Worm (Caenorhabditis elegans) whole organism, young adult: Measurements from ENCODE around the gene col-36.

Experiments used
- B0019.2 ChIP-seq: fragments of 200-800 bp; sonication (Bioruptor generic); conservative IDR thresholded peaks from 2 replicates; pipeline ENCODE4 v1.3.6; 2022; ENCODE audit warnings: missing genetic modification reagents, missing genetic modification characterization, missing compliant biosample characterization
- B0261.1 ChIP-seq: sonication (generic microtip); optimal IDR thresholded peaks from 2 replicates; lab custom pipeline; 2016; ENCODE audit warnings: mild to moderate bottlenecking, missing genetic modification characterization, moderate library complexity, missing compliant biosample characterization
- B0336.3 ChIP-seq: fragments of 200-800 bp; sonication (Bioruptor generic); IDR thresholded peaks from 2 replicates; pipeline ENCODE4 v1.3.6; 2022; ENCODE audit warnings: missing genetic modification characterization, missing compliant biosample characterization
- F23B12.7 ChIP-seq: sonication (generic microtip); optimal IDR thresholded peaks from 2 replicates; lab custom pipeline; 2017; ENCODE audit warnings: missing genetic modification characterization, mild to moderate bottlenecking, missing compliant biosample characterization, antibody characterized with exemption, moderate library complexity; ENCODE audit not compliant: insufficient read depth
- F33H1.4 ChIP-seq: fragments of 200-800 bp; sonication (Bioruptor generic); IDR thresholded peaks from 2 replicates; pipeline ENCODE4 v1.3.6; 2022; ENCODE audit warnings: missing genetic modification reagents, missing genetic modification characterization, missing compliant biosample characterization
- F39B2.1 ChIP-seq: fragments of 200-800 bp; sonication (Bioruptor generic); IDR thresholded peaks from 2 replicates; pipeline ENCODE4 v1.3.6; 2022; ENCODE audit warnings: missing genetic modification reagents, missing genetic modification characterization, missing compliant biosample characterization
- F49E8.2 ChIP-seq: sonication (generic microtip); optimal IDR thresholded peaks from 3 replicates; lab custom pipeline; 2017; ENCODE audit warnings: missing genetic modification characterization, mild to moderate bottlenecking, missing compliant biosample characterization, antibody characterized with exemption, moderate library complexity; ENCODE audit not compliant: insufficient read depth
- F52B5.7 ChIP-seq: sonication (generic microtip); optimal IDR thresholded peaks from 2 replicates; lab custom pipeline; 2016; ENCODE audit warnings: mild to moderate bottlenecking, missing genetic modification characterization, missing compliant biosample characterization
- F57A8.1 ChIP-seq: fragments of 200-800 bp; sonication (Bioruptor generic); optimal IDR thresholded peaks from 2 replicates; lab custom pipeline; 2018; ENCODE audit warnings: mild to moderate bottlenecking, missing genetic modification characterization, moderate library complexity, missing compliant biosample characterization
- K12H6.12 ChIP-seq: fragments of 200-800 bp; sonication (Bioruptor generic); optimal IDR thresholded peaks from 2 replicates; lab custom pipeline; 2018; ENCODE audit warnings: mild to moderate bottlenecking, missing genetic modification characterization, missing compliant biosample characterization
- T07F8.4 ChIP-seq: sonication (generic microtip); optimal IDR thresholded peaks from 2 replicates; lab custom pipeline; 2016; ENCODE audit warnings: mild to moderate bottlenecking, missing genetic modification characterization, moderate library complexity, missing compliant biosample characterization
- Y79H2A.3 ChIP-seq: fragments of 200-800 bp; sonication (Bioruptor generic); conservative IDR thresholded peaks from 2 replicates; pipeline ENCODE4 v1.3.6; 2022; ENCODE audit warnings: missing genetic modification reagents, missing genetic modification characterization, missing compliant biosample characterization
- akir-1 ChIP-seq: fragments of 200-800 bp; sonication (Bioruptor generic); optimal IDR thresholded peaks from 2 replicates; lab custom pipeline; 2018; ENCODE audit warnings: mild to moderate bottlenecking, missing genetic modification characterization, moderate library complexity, missing compliant biosample characterization
- ama-1 ChIP-seq, 3 experiments: fragments of 150-350 bp in 1 of 3; sonication (generic microtip) in 2 of 3; optimal IDR thresholded peaks; 2 replicates each; lab custom pipeline; 2014 to 2018; ENCODE audit warnings: missing biosample characterization in 2 of 3, missing genetic modification characterization in 2 of 3, missing genetic modification reagents in 2 of 3
- atf-7 ChIP-seq: sonication (generic microtip); optimal IDR thresholded peaks from 2 replicates; lab custom pipeline; 2017; ENCODE audit warnings: mild to moderate bottlenecking, missing genetic modification characterization, missing compliant biosample characterization
- bed-1 ChIP-seq: fragments of 200-800 bp; sonication (Bioruptor generic); IDR thresholded peaks from 2 replicates; pipeline ENCODE4 v1.3.6; 2022; ENCODE audit warnings: missing genetic modification reagents, missing genetic modification characterization, missing compliant biosample characterization
- cebp-2 ChIP-seq: fragments of 200-800 bp; sonication (Bioruptor generic); IDR thresholded peaks from 2 replicates; pipeline ENCODE4 v1.3.6; 2022; ENCODE audit warnings: missing genetic modification characterization, missing compliant biosample characterization
- ceh-27 ChIP-seq: fragments of 200-800 bp; sonication (Bioruptor generic); optimal IDR thresholded peaks from 2 replicates; lab custom pipeline; 2018; ENCODE audit warnings: mild to moderate bottlenecking, missing genetic modification characterization, moderate library complexity, missing compliant biosample characterization
- ceh-58 ChIP-seq: fragments of 200-800 bp; sonication (Bioruptor generic); IDR thresholded peaks from 2 replicates; pipeline ENCODE4 v1.3.6; 2022; ENCODE audit warnings: missing genetic modification characterization, missing compliant biosample characterization
- ceh-91 ChIP-seq: fragments of 200-800 bp; sonication (Bioruptor generic); IDR thresholded peaks from 2 replicates; pipeline ENCODE4 v1.3.6; 2022; ENCODE audit warnings: missing genetic modification reagents, missing genetic modification characterization, missing compliant biosample characterization
- dpl-1 ChIP-seq: fragments of 150-350 bp; optimal IDR thresholded peaks from 2 replicates; lab custom pipeline; 2014; ENCODE audit warnings: missing biosample characterization, missing genetic modification reagents, missing genetic modification characterization
- egl-18 ChIP-seq: fragments of 200-800 bp; sonication (Bioruptor generic); IDR thresholded peaks from 2 replicates; pipeline ENCODE4 v1.3.6; 2022; ENCODE audit warnings: missing genetic modification reagents, missing genetic modification characterization, missing compliant biosample characterization
- egrh-3 ChIP-seq: fragments of 200-800 bp; sonication (Bioruptor generic); IDR thresholded peaks from 2 replicates; pipeline ENCODE4 v1.3.6; 2022; ENCODE audit warnings: missing genetic modification reagents, missing genetic modification characterization, missing compliant biosample characterization
- ets-4 ChIP-seq: fragments of 200-800 bp; sonication (Bioruptor generic); optimal IDR thresholded peaks from 2 replicates; lab custom pipeline; 2018; ENCODE audit warnings: mild to moderate bottlenecking, missing genetic modification characterization, missing compliant biosample characterization
- fkh-3 ChIP-seq: sonication (generic microtip); optimal IDR thresholded peaks from 2 replicates; lab custom pipeline; 2016; ENCODE audit warnings: mild to moderate bottlenecking, missing genetic modification characterization, missing compliant biosample characterization
- hmg-1.2 ChIP-seq: fragments of 200-800 bp; sonication (Bioruptor generic); IDR thresholded peaks from 2 replicates; pipeline ENCODE4 v1.3.6; 2022; ENCODE audit warnings: missing genetic modification reagents, missing genetic modification characterization, missing compliant biosample characterization
- lin-26 ChIP-seq: fragments of 200-800 bp; sonication (Bioruptor generic); IDR thresholded peaks from 2 replicates; pipeline ENCODE4 v1.3.6; 2022; ENCODE audit warnings: missing genetic modification reagents, missing genetic modification characterization, missing compliant biosample characterization
- lsl-1 ChIP-seq: fragments of 200-800 bp; sonication (Bioruptor generic); optimal IDR thresholded peaks from 2 replicates; lab custom pipeline; 2018; ENCODE audit warnings: mild to moderate bottlenecking, missing genetic modification characterization, moderate library complexity, missing compliant biosample characterization
- madf-3 ChIP-seq: fragments of 200-800 bp; sonication (Bioruptor generic); IDR thresholded peaks from 2 replicates; pipeline ENCODE4 v1.3.6; 2022; ENCODE audit warnings: missing genetic modification reagents, missing genetic modification characterization, missing compliant biosample characterization
- mel-28 ChIP-seq: sonication (generic microtip); optimal IDR thresholded peaks from 2 replicates; lab custom pipeline; 2016; ENCODE audit warnings: borderline replicate concordance, mild to moderate bottlenecking, missing genetic modification characterization, missing compliant biosample characterization
- mxl-1 ChIP-seq: sonication (generic microtip); optimal IDR thresholded peaks from 2 replicates; lab custom pipeline; 2016; ENCODE audit warnings: missing genetic modification characterization, missing compliant biosample characterization
- nfya-2 ChIP-seq: fragments of 200-800 bp; sonication (Bioruptor generic); IDR thresholded peaks from 2 replicates; pipeline ENCODE4 v1.3.6; 2022; ENCODE audit warnings: missing genetic modification reagents, missing genetic modification characterization, missing compliant biosample characterization
- pbrm-1 ChIP-seq: fragments of 200-800 bp; sonication (Bioruptor generic); IDR thresholded peaks from 2 replicates; pipeline ENCODE4 v1.3.6; 2022; ENCODE audit warnings: missing genetic modification reagents, missing genetic modification characterization, missing compliant biosample characterization
- rec-8 ChIP-seq, 2 experiments: sonication (generic microtip); optimal IDR thresholded peaks; 2 replicates each; lab custom pipeline; 2016; ENCODE audit warnings: mild to moderate bottlenecking in 2 of 2, missing genetic modification characterization in 2 of 2, missing genetic modification reagents in 2 of 2, missing genotype in 2 of 2, missing biosample characterization in 1 of 2, missing compliant biosample characterization in 1 of 2, moderate library complexity in 1 of 2
- repo-1 ChIP-seq: sonication (generic microtip); optimal IDR thresholded peaks from 2 replicates; lab custom pipeline; 2017; ENCODE audit warnings: mild to moderate bottlenecking, missing genetic modification characterization, missing compliant biosample characterization
- rpc-1 ChIP-seq, 2 experiments: fragments of 150-350 bp in 1 of 2; sonication (generic microtip) in 1 of 2; optimal IDR thresholded peaks; 2 replicates each; lab custom pipeline; 2014 to 2018; ENCODE audit warnings: missing biosample characterization in 1 of 2, missing genetic modification characterization in 1 of 2, missing genetic modification reagents in 1 of 2, missing genotype in 1 of 2
- snpc-1.3 ChIP-seq: sonication (generic microtip); optimal IDR thresholded peaks from 2 replicates; lab custom pipeline; 2017; ENCODE audit warnings: missing genetic modification characterization, mild to moderate bottlenecking, missing compliant biosample characterization, antibody characterized with exemption, moderate library complexity, missing genotype, missing genetic modification reagents; ENCODE audit not compliant: insufficient read depth
- snpc-3.4 ChIP-seq: sonication (generic microtip); optimal IDR thresholded peaks from 2 replicates; lab custom pipeline; 2017; ENCODE audit warnings: missing genetic modification characterization, mild to moderate bottlenecking, missing compliant biosample characterization, antibody characterized with exemption, moderate library complexity, missing genotype, missing genetic modification reagents
- snpc-4 ChIP-seq, 5 experiments: fragments of 150-350 bp in 1 of 5; sonication (generic microtip) in 4 of 5; optimal IDR thresholded peaks; 2 replicates each; lab custom pipeline; 2014 to 2018; ENCODE audit warnings: missing genetic modification characterization in 5 of 5, missing biosample characterization in 3 of 5, antibody characterized with exemption in 2 of 5, mild to moderate bottlenecking in 2 of 5, missing compliant biosample characterization in 2 of 5, missing genotype in 2 of 5, moderate library complexity in 2 of 5, missing genetic modification reagents in 1 of 5
- tlf-1 ChIP-seq: fragments of 200-800 bp; sonication (Bioruptor generic); optimal IDR thresholded peaks from 2 replicates; lab custom pipeline; 2018; ENCODE audit warnings: mild to moderate bottlenecking, missing genetic modification characterization, missing compliant biosample characterization
- unc-62 ChIP-seq: fragments of 150-350 bp; optimal IDR thresholded peaks from 2 replicates; lab custom pipeline; 2014; ENCODE audit warnings: missing biosample characterization, missing genetic modification reagents, missing genetic modification characterization
- zfh-2 ChIP-seq: fragments of 200-800 bp; sonication (Bioruptor generic); conservative IDR thresholded peaks from 2 replicates; pipeline ENCODE4 v1.3.6; 2022; ENCODE audit warnings: missing genetic modification reagents, missing genetic modification characterization, missing compliant biosample characterization
- ztf-25 ChIP-seq: fragments of 200-800 bp; sonication (Bioruptor generic); IDR thresholded peaks from 2 replicates; pipeline ENCODE4 v1.3.6; 2022; ENCODE audit warnings: missing genetic modification reagents, missing genetic modification characterization, missing compliant biosample characterization

col-36 gene

DNA sequence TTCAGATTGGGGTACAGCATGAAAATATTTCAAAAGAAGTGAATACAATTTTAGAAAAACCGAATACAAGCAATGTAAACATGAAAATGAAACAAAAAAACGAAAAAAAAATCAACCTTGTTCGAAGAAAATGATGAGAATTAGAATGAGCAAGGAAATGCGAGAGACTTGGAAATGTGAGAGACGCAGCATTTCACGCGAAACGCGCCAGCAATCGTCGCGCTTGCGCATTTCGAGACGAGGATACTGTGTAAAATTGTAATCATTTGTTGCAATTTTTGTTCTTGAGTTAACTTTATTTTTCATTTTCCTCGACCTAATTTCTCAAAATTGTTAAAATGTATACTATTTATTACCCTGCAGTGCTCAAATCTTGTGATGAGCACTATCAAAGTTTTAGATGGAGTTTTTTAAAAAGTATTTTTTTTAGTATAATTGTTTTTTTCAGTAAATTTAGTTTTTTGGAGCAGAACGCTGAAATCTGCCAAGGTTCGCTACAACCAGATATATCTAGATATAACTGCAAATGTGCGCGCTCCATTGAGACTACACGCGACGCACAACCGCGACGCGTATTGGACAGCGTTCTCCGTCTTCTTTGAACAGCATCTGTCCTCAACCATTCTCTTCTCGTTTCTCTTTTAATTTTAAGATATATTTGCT is 16.5 kb downstream of the col-36 start, which contains the start of gene fust-1 (continued):
- TF ChIP-seq ztf-25 (GFP tag; lab: Robert Waterston, UW) (no peak), repo-1 (tag; lab: Kevin White, UChicago) (peak; percentile 94), F52B5.7 (tag; lab: Kevin White, UChicago) (peak; percentile 17), T07F8.4 (no peak)
- TF ChIP-seq, all 124 proteins: peak for 82

DNA sequence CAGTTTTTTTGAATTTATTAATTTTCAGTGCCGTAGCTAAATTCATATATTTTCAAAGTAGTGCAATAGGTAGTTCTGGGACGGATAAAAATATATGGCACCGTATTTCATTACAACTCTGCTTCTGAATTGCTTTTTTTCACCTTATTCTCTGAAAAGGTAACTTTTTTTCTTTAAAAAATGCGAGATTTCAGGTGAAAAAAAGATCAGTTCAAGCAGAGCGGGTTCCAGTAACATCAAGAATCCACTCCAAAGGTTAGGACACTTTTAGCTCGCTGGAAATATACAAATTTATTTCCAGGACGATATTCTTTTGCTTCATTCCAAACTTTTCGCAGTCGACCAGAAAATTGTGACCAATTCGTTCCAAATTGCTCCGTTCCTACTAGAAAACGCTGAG is 20.5 kb downstream of the col-36 start, which contains the start of gene T07F8.1:
TSS of gene T07F8.1 (plus strand) at position 301 of the 400 bp plus-strand sequence.
- TF ChIP-seq unc-62 (GFP tag; lab: Kevin White, UChicago) (no peak), tlf-1 (GFP tag; lab: Kevin White, UChicago) (no peak), fkh-3 (tag; lab: Kevin White, UChicago) (no peak), B0261.1 (no peak), hmg-1.2 (GFP tag; lab: Robert Waterston, UW) (no peak), snpc-3.4 (no peak), snpc-1.3 (tag; lab: Kevin White, UChicago) (no peak), egl-18 (GFP tag; lab: Robert Waterston, UW) (no peak), madf-3 (GFP tag; lab: Robert Waterston, UW) (no peak), nfya-2 (GFP tag; lab: Robert Waterston, UW) (no peak), F33H1.4 (no peak), zfh-2 (no peak), snpc-4 (GFP tag; optimal IDR thresholded peaks at IDR 0.05; lab: Kevin White, UChicago) (no peak), snpc-4 (tag; optimal IDR thresholded peaks at IDR 0.05; lab: Kevin White, UChicago) (no peak), K12H6.12 (tag; lab: Kevin White, UChicago) (no peak), rec-8 (tag; optimal IDR thresholded peaks at IDR 0.05; lab: Kevin White, UChicago) (no peak), F57A8.1 (GFP tag; lab: Kevin White, UChicago) (no peak), pbrm-1 (no peak)

DNA sequence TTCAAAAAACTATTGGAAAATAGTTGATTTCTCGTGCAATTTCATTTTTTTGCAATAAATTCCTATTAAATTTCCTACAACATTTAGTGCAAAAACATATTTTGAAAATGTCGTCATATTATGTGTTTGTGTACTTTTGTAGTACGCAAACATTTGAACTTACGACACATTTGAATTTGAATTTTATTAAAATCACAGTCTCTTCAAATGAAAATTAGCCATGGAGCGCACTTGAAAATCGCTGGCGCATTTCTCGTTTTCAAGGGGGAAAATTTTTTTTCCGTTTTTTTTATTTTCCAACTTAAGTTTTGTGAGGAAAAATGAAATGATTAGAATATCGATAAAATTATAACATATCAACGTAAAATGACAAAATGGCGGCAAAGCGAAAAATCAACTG is 21.1 kb downstream of the col-36 start:
- no peak for TF ChIP-seq ceh-27 (GFP tag; lab: Kevin White, UChicago)
- no peak for TF ChIP-seq F39B2.1
- peak; percentile 34 for TF ChIP-seq F23B12.7 (tag; lab: Kevin White, UChicago)
- no peak for TF ChIP-seq lin-26 (GFP tag; lab: Robert Waterston, UW)
- no peak for TF ChIP-seq ama-1 (optimal IDR thresholded peaks at IDR 0.05; lab: Kevin White, UChicago)
- TF ChIP-seq ama-1 (GFP tag; optimal IDR thresholded peaks at IDR 0.05; lab: Kevin White, UChicago) = no peak
- TF ChIP-seq akir-1 (GFP tag; lab: Kevin White, UChicago) = no peak
- peak; percentile 70 for TF ChIP-seq F49E8.2
- no peak for TF ChIP-seq ets-4 (GFP tag; lab: Kevin White, UChicago)
- TF ChIP-seq ceh-58 (GFP tag; lab: Robert Waterston, UW) = no peak
- TF ChIP-seq Y79H2A.3 (GFP tag; lab: Robert Waterston, UW) = no peak
- TF ChIP-seq dpl-1 (GFP tag; lab: Kevin White, UChicago) = no peak
- TF ChIP-seq egrh-3 (GFP tag; lab: Robert Waterston, UW) = no peak
- TF ChIP-seq K12H6.12 (tag; lab: Kevin White, UChicago) = no peak
- no peak for TF ChIP-seq cebp-2 (GFP tag; lab: Robert Waterston, UW)
- TF ChIP-seq mel-28 = no peak
- TF ChIP-seq egl-18 (GFP tag; lab: Robert Waterston, UW) = no peak
- TF ChIP-seq ceh-91 = peak; percentile 78
- no peak for TF ChIP-seq atf-7 (tag; lab: Kevin White, UChicago)
- peak; percentile 61 for TF ChIP-seq B0019.2 (GFP tag; lab: Robert Waterston, UW)
- no peak for TF ChIP-seq rec-8 (tag; optimal IDR thresholded peaks at IDR 0.05; lab: Kevin White, UChicago)
- no peak for TF ChIP-seq bed-1
- no peak for TF ChIP-seq mxl-1 (tag; lab: Kevin White, UChicago)
- peak; percentile 84 for TF ChIP-seq lsl-1
- TF ChIP-seq rpc-1 (optimal IDR thresholded peaks at IDR 0.05; lab: Kevin White, UChicago) = no peak
- no peak for TF ChIP-seq rpc-1 (tag; optimal IDR thresholded peaks at IDR 0.05; lab: Kevin White, UChicago)
- TF ChIP-seq B0336.3 (GFP tag; lab: Robert Waterston, UW) = no peak
